Fruit fly (Drosophila melanogaster): ENCODE results near the gene CG15385.

dm6 chr2L:2177312-2177968, 34.9 kb downstream of the CG15385 start:
- no peak for TF ChIP-seq insv (optimal IDR thresholded peaks at IDR 0.05)
- TF ChIP-seq ttk (optimal IDR thresholded peaks at IDR 0.05): no peak
- TF ChIP-seq Sin3A (optimal IDR thresholded peaks at IDR 0.05): no peak
- no peak for TF ChIP-seq Myc (optimal IDR thresholded peaks at IDR 0.05)
- no peak for TF ChIP-seq psq (optimal IDR thresholded peaks at IDR 0.05)

All from Kc167 (cell line).